Fruit fly (Drosophila melanogaster) whole organism, wandering third instar larva: Measurements from ENCODE around the gene CG1288.

Source experiments
- Abd-B ChIP-seq: fragments of >200 bp; optimal IDR thresholded peaks from 2 replicates; lab custom pipeline; 2017; ENCODE audit warnings: missing biosample characterization, missing genetic modification characterization
- CG32264 ChIP-seq: fragments of 200-800 bp; sonication (Bioruptor generic); optimal IDR thresholded peaks from 2 replicates; lab custom pipeline; 2016; ENCODE audit warnings: missing biosample characterization, missing genetic modification characterization
- CG9705 ChIP-seq: fragments of 200-800 bp; sonication (Bioruptor generic); optimal IDR thresholded peaks from 2 replicates; lab custom pipeline; 2018; ENCODE audit warnings: missing biosample characterization, mild to moderate bottlenecking, missing genetic modification characterization
- CrebA ChIP-seq: fragments of 200-800 bp; sonication (Bioruptor generic); optimal IDR thresholded peaks from 2 replicates; lab custom pipeline; 2016; ENCODE audit warnings: missing biosample characterization, mild to moderate bottlenecking, missing genetic modification characterization, borderline replicate concordance
- Dfd ChIP-seq: fragments of >200 bp; optimal IDR thresholded peaks from 2 replicates; lab custom pipeline; 2017; ENCODE audit warnings: missing biosample characterization, missing genetic modification characterization
- Dif ChIP-seq: fragments of 200-275, 200-300 bp; sonication (Bioruptor generic); optimal IDR thresholded peaks from 2 replicates; lab custom pipeline; 2018; ENCODE audit warnings: missing biosample characterization, missing genetic modification characterization; ENCODE audit not compliant: partially characterized antibody
- GATAd ChIP-seq: sonication (Bioruptor generic); optimal IDR thresholded peaks from 2 replicates; lab custom pipeline; 2016; ENCODE audit warnings: missing biosample characterization, missing genetic modification characterization
- HLH106 ChIP-seq: fragments of 200-800 bp; optimal IDR thresholded peaks from 3 replicates; lab custom pipeline; 2019; ENCODE audit warnings: missing biosample characterization, mild to moderate bottlenecking, missing genetic modification characterization, moderate library complexity
- Hnf4 ChIP-seq: fragments of 200-800 bp; sonication (Bioruptor generic); optimal IDR thresholded peaks from 2 replicates; lab custom pipeline; 2016; ENCODE audit warnings: missing biosample characterization, mild to moderate bottlenecking, missing genetic modification characterization
- Hr83 ChIP-seq: fragments of 200-300 bp; sonication (Bioruptor generic); optimal IDR thresholded peaks from 2 replicates; lab custom pipeline; 2016; ENCODE audit warnings: missing biosample characterization, mild to moderate bottlenecking, missing genetic modification characterization, moderate library complexity; ENCODE audit not compliant: poor library complexity, severe bottlenecking
- Jra ChIP-seq: sonication (Bioruptor generic); optimal IDR thresholded peaks from 2 replicates; lab custom pipeline; 2016; ENCODE audit warnings: missing biosample characterization, missing genetic modification characterization
- Mio ChIP-seq: sonication (Bioruptor generic); optimal IDR thresholded peaks from 2 replicates; lab custom pipeline; 2016; ENCODE audit warnings: missing biosample characterization, missing genetic modification characterization
- Myc ChIP-seq: fragments of >200 bp; optimal IDR thresholded peaks from 2 replicates; lab custom pipeline; 2017
- N ChIP-seq: fragments of >200 bp; optimal IDR thresholded peaks from 2 replicates; lab custom pipeline; 2018; ENCODE audit warnings: missing biosample characterization, missing external identifiers, missing genetic modification characterization
- OdsH ChIP-seq: fragments of 200-800 bp; sonication (Bioruptor generic); optimal IDR thresholded peaks from 2 replicates; lab custom pipeline; 2016; ENCODE audit warnings: missing biosample characterization, mild to moderate bottlenecking, missing genetic modification characterization
- Rel ChIP-seq, 2 experiments: fragments of 200-800 bp; sonication (Bioruptor generic) in 1 of 2; optimal IDR thresholded peaks; 2 replicates in 1 of 2; 3 replicates in 1 of 2; lab custom pipeline; 2016 to 2019; ENCODE audit warnings: mild to moderate bottlenecking in 2 of 2, missing biosample characterization in 2 of 2, missing genetic modification characterization in 2 of 2, moderate library complexity in 1 of 2
- Sp1 ChIP-seq: fragments of 200-800 bp; sonication (Bioruptor generic); optimal IDR thresholded peaks from 3 replicates; lab custom pipeline; 2019; ENCODE audit warnings: missing biosample characterization, mild to moderate bottlenecking, missing genetic modification characterization, moderate library complexity
- Vsx2 ChIP-seq: fragments of 200-300, 225-300 bp; sonication (Bioruptor generic); optimal IDR thresholded peaks from 2 replicates; lab custom pipeline; 2018; ENCODE audit warnings: missing biosample characterization, missing genetic modification characterization; ENCODE audit not compliant: partially characterized antibody
- br ChIP-seq: fragments of 200-800 bp; sonication (Bioruptor generic); optimal IDR thresholded peaks from 2 replicates; lab custom pipeline; 2016; ENCODE audit warnings: missing biosample characterization, missing genetic modification characterization
- brk ChIP-seq: fragments of 200-800 bp; sonication (Bioruptor generic); optimal IDR thresholded peaks from 2 replicates; lab custom pipeline; 2016; ENCODE audit warnings: missing biosample characterization, mild to moderate bottlenecking, missing genetic modification characterization
- dl ChIP-seq, 2 experiments: fragments of 175-275, 200-275 bp in 1 of 2; fragments of 200-275 bp in 1 of 2; sonication (Bioruptor generic); optimal IDR thresholded peaks; lab custom pipeline; 2018; ENCODE audit warnings: mild to moderate bottlenecking in 2 of 2, missing biosample characterization in 2 of 2, missing genetic modification characterization in 2 of 2, moderate library complexity in 2 of 2; ENCODE audit not compliant: partially characterized antibody in 2 of 2, insufficient read depth in 1 of 2
- dmrt93B ChIP-seq: fragments of 200-800 bp; sonication (Bioruptor generic); optimal IDR thresholded peaks from 2 replicates; lab custom pipeline; 2018; ENCODE audit warnings: missing biosample characterization, mild to moderate bottlenecking, missing genetic modification characterization
- dsf ChIP-seq: sonication (Bioruptor generic); optimal IDR thresholded peaks from 2 replicates; lab custom pipeline; 2016; ENCODE audit warnings: missing biosample characterization, missing genetic modification characterization, borderline replicate concordance
- ey ChIP-seq: fragments of 200-800 bp; sonication (Bioruptor generic); optimal IDR thresholded peaks from 2 replicates; lab custom pipeline; 2016; ENCODE audit warnings: missing biosample characterization, missing genetic modification characterization
- fru ChIP-seq: fragments of 200-800 bp; sonication (Bioruptor generic); optimal IDR thresholded peaks from 3 replicates; lab custom pipeline; 2016; ENCODE audit warnings: missing biosample characterization, mild to moderate bottlenecking, missing genetic modification characterization
- h ChIP-seq: fragments of 200-800 bp; sonication (Bioruptor generic); optimal IDR thresholded peaks from 3 replicates; lab custom pipeline; 2016; ENCODE audit warnings: missing biosample characterization, mild to moderate bottlenecking, missing genetic modification characterization
- jim ChIP-seq: fragments of 175-275, 200-325 bp; sonication (Bioruptor generic); optimal IDR thresholded peaks from 2 replicates; lab custom pipeline; 2016; ENCODE audit warnings: missing biosample characterization, mild to moderate bottlenecking, missing genetic modification characterization
- lola ChIP-seq: fragments of >200 bp; optimal IDR thresholded peaks from 2 replicates; lab custom pipeline; 2017; ENCODE audit warnings: missing biosample characterization, missing genetic modification characterization
- pan ChIP-seq: fragments of >200 bp; optimal IDR thresholded peaks from 2 replicates; lab custom pipeline; 2017
- psq ChIP-seq: fragments of 200-800 bp; sonication (Bioruptor generic); optimal IDR thresholded peaks from 3 replicates; lab custom pipeline; 2017; ENCODE audit warnings: missing biosample characterization, mild to moderate bottlenecking, missing genetic modification characterization, moderate library complexity
- rgr ChIP-seq: fragments of 200-800 bp; sonication (Bioruptor generic); optimal IDR thresholded peaks from 3 replicates; lab custom pipeline; 2016; ENCODE audit warnings: missing biosample characterization, mild to moderate bottlenecking, missing genetic modification characterization
- sv ChIP-seq: fragments of 200-800 bp; sonication (Bioruptor generic); optimal IDR thresholded peaks from 3 replicates; lab custom pipeline; 2016; ENCODE audit warnings: missing biosample characterization, missing genetic modification characterization
- tai ChIP-seq: sonication (Bioruptor generic); optimal IDR thresholded peaks from 2 replicates; lab custom pipeline; 2016; ENCODE audit warnings: missing biosample characterization, missing genetic modification characterization
- usp ChIP-seq: fragments of >200 bp; optimal IDR thresholded peaks from 2 replicates; lab custom pipeline; 2017; ENCODE audit warnings: missing biosample characterization, missing genetic modification characterization
- woc ChIP-seq: sonication (Bioruptor generic); optimal IDR thresholded peaks from 2 replicates; lab custom pipeline; 2016; ENCODE audit warnings: missing biosample characterization, mild to moderate bottlenecking, missing genetic modification characterization

Gene CG1288

dm6 chr3R:7199849-7200248, 8.4 kb downstream of the CG1288 start (continued):
- TF ChIP-seq lola (peak; percentile 7), jim (GFP tag; lab: Kevin White, UChicago) (no peak), Jra (GFP tag; lab: Kevin White, UChicago) (no peak), rgr (GFP tag; lab: Kevin White, UChicago) (no peak), Rel (GFP tag; optimal IDR thresholded peaks at IDR 0.05; lab: Kevin White, UChicago) (no peak), Rel (tag; optimal IDR thresholded peaks at IDR 0.05; lab: Kevin White, UChicago) (no peak), psq (no peak), Hnf4 (no peak), CG9705 (GFP tag; lab: Kevin White, UChicago) (no peak), HLH106 (tag; lab: Kevin White, UChicago) (no peak), Dfd (GFP tag; lab: Kevin White, UChicago) (no peak), pan (lab: Kevin White, UChicago) (no peak)

DNA sequence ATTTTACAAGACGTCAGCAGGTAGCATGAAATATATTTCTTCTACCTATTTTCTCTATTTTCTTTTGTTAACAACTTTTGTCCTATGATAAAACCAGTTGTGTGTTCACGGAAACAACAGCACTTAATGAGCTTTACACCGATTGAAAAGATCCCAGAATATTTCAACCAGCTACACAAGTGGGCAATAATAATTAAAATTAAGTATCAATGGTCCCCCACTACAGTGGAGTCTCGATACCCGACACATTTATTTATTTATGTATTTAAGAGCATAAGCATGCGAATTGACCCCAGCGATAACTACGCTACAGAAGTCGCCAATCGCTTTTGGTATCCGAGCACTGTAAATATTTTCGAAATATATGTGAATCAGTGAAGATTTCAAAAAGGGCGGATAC, 19.5 kb downstream of the CG1288 start:
- TF ChIP-seq Dfd (GFP tag; lab: Kevin White, UChicago), result no peak
- no peak for TF ChIP-seq dsf
- TF ChIP-seq CG9705 (GFP tag; lab: Kevin White, UChicago), result no peak
- no peak for TF ChIP-seq h
- TF ChIP-seq Hr83 (GFP tag; lab: Kevin White, UChicago), result no peak
- TF ChIP-seq ey (GFP tag; lab: Kevin White, UChicago), result no peak
- TF ChIP-seq woc, result no peak
- TF ChIP-seq pan (lab: Kevin White, UChicago), result no peak
- no peak for TF ChIP-seq rgr (GFP tag; lab: Kevin White, UChicago)
- TF ChIP-seq Rel (GFP tag; optimal IDR thresholded peaks at IDR 0.05; lab: Kevin White, UChicago), result no peak
- no peak for TF ChIP-seq Rel (tag; optimal IDR thresholded peaks at IDR 0.05; lab: Kevin White, UChicago)
- TF ChIP-seq Dif (GFP tag; lab: Kevin White, UChicago), result no peak
- no peak for TF ChIP-seq psq
- TF ChIP-seq dl (GFP tag; optimal IDR thresholded peaks at IDR 0.05; lab: Kevin White, UChicago; ENCODE audit: insufficient read depth in 1 of 2, partially characterized antibody in 2 of 2), result no peak
- TF ChIP-seq sv (GFP tag; lab: Kevin White, UChicago), result no peak
- TF ChIP-seq tai (GFP tag; lab: Kevin White, UChicago), result no peak

DNA sequence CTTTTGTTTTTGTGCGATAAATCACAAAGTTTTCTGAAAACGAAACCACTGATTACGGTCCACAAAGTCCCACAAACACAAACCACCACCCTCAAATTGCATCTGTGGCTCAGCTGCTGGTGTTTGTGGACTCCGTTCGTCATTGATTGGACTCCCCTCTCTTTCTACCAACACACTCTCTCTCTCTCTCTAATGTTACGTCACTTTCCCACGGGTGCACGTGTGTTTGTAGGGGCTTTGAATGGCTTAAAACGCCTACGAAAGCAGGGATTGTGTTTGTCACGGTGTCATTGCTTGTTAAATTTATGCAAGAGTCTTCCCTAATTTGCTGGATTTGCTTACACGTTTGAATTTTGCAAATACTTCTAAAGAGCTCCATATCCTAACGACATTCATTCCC, 20.2 kb downstream of the CG1288 start:
- TF ChIP-seq pan (lab: Kevin White, UChicago) (no peak), usp (no peak), br (no peak), rgr (GFP tag; lab: Kevin White, UChicago) (no peak), Dfd (GFP tag; lab: Kevin White, UChicago) (no peak), sv (GFP tag; lab: Kevin White, UChicago) (no peak), Rel (GFP tag; optimal IDR thresholded peaks at IDR 0.05; lab: Kevin White, UChicago) (no peak), Rel (tag; optimal IDR thresholded peaks at IDR 0.05; lab: Kevin White, UChicago) (no peak), fru (no peak), ey (GFP tag; lab: Kevin White, UChicago) (no peak), Dif (GFP tag; lab: Kevin White, UChicago) (no peak), dsf (no peak), N (GFP tag; lab: Kevin White, UChicago) (no peak), GATAd (GFP tag; lab: Kevin White, UChicago) (no peak), CG9705 (GFP tag; lab: Kevin White, UChicago) (no peak), Myc (no peak), dmrt93B (GFP tag; lab: Kevin White, UChicago) (no peak), CG32264 (GFP tag; lab: Kevin White, UChicago) (no peak), Jra (GFP tag; lab: Kevin White, UChicago) (no peak), Abd-B (no peak)

dm6 chr3R:7187093-7187912, 20.9 kb downstream of the CG1288 start:
- TF ChIP-seq HLH106 (tag; lab: Kevin White, UChicago), result no peak
- peak; percentile 19 for TF ChIP-seq OdsH (GFP tag; lab: Kevin White, UChicago)
- no peak for TF ChIP-seq Rel (GFP tag; optimal IDR thresholded peaks at IDR 0.05; lab: Kevin White, UChicago)
- TF ChIP-seq Rel (tag; optimal IDR thresholded peaks at IDR 0.05; lab: Kevin White, UChicago), result no peak
- TF ChIP-seq Sp1 (GFP tag; lab: Kevin White, UChicago), result no peak
- no peak for TF ChIP-seq usp
- no peak for TF ChIP-seq br
- no peak for TF ChIP-seq CG32264 (GFP tag; lab: Kevin White, UChicago)
- TF ChIP-seq h, result peak; percentile 21
- no peak for TF ChIP-seq CrebA
- TF ChIP-seq Hnf4, result no peak
- no peak for TF ChIP-seq brk
- no peak for TF ChIP-seq GATAd (GFP tag; lab: Kevin White, UChicago)
- TF ChIP-seq Dif (GFP tag; lab: Kevin White, UChicago), result peak; percentile 71
- TF ChIP-seq woc, result no peak
- peak; percentile 4 to 70 for TF ChIP-seq dl (GFP tag; optimal IDR thresholded peaks at IDR 0.05; lab: Kevin White, UChicago; ENCODE audit: insufficient read depth in 1 of 2, partially characterized antibody in 2 of 2)
- TF ChIP-seq Vsx2 (GFP tag; lab: Kevin White, UChicago), result no peak
- no peak for TF ChIP-seq rgr (GFP tag; lab: Kevin White, UChicago)
- TF ChIP-seq Mio (GFP tag; lab: Kevin White, UChicago), result no peak
- no peak for TF ChIP-seq Jra (GFP tag; lab: Kevin White, UChicago)
- TF ChIP-seq Hr83 (GFP tag; lab: Kevin White, UChicago), result no peak
- no peak for TF ChIP-seq Myc
- TF ChIP-seq dsf, result no peak
- no peak for TF ChIP-seq tai (GFP tag; lab: Kevin White, UChicago)
- no peak for TF ChIP-seq lola
- no peak for TF ChIP-seq CG9705 (GFP tag; lab: Kevin White, UChicago)
- TF ChIP-seq jim (GFP tag; lab: Kevin White, UChicago), result no peak
- TF ChIP-seq ey (GFP tag; lab: Kevin White, UChicago), result no peak
- no peak for TF ChIP-seq sv (GFP tag; lab: Kevin White, UChicago)
- TF ChIP-seq fru, result no peak
- no peak for TF ChIP-seq Abd-B
- no peak for TF ChIP-seq dmrt93B (GFP tag; lab: Kevin White, UChicago)
